Worm (Caenorhabditis elegans) whole organism, L4 larva: ENCODE data around the gene mtm-5.

ENCODE experiments used
- D1046.2 ChIP-seq: fragments of 200-800 bp; sonication (Bioruptor generic); IDR thresholded peaks from 2 replicates; pipeline ENCODE4 v1.3.6; 2022; ENCODE audit warnings: missing genetic modification characterization, missing compliant biosample characterization
- F49E8.2 ChIP-seq: sonication (generic microtip); optimal IDR thresholded peaks from 2 replicates; lab custom pipeline; 2016; ENCODE audit warnings: missing compliant biosample characterization, mild to moderate bottlenecking, missing genetic modification characterization, borderline replicate concordance
- Y105C5A.15 ChIP-seq: fragments of 200-800 bp; sonication (Bioruptor generic); IDR thresholded peaks from 2 replicates; pipeline ENCODE4 v1.3.6; 2022; ENCODE audit warnings: missing genetic modification characterization, missing compliant biosample characterization
- Y48G9A.11 ChIP-seq: fragments of 200-800 bp; sonication (Bioruptor generic); IDR thresholded peaks from 2 replicates; pipeline ENCODE4 v1.3.6; 2022; ENCODE audit warnings: missing genetic modification reagents, missing genetic modification characterization, missing compliant biosample characterization
- Y75B8A.6 ChIP-seq: fragments of 200-800 bp; sonication (Bioruptor generic); IDR thresholded peaks from 2 replicates; pipeline ENCODE4 v1.3.6; 2022; ENCODE audit warnings: missing genetic modification reagents, missing genetic modification characterization, missing compliant biosample characterization
- aha-1 ChIP-seq: fragments of 150-350 bp; peaks from one replicate; lab custom pipeline; 2014; ENCODE audit warnings: missing biosample characterization, missing genetic modification characterization
- ama-1 ChIP-seq: fragments of 150-350 bp; optimal IDR thresholded peaks from 2 replicates; lab custom pipeline; 2014; ENCODE audit warnings: inconsistent platforms, mixed read lengths
- arid-1 ChIP-seq: fragments of 200-800 bp; sonication (Bioruptor generic); conservative IDR thresholded peaks from 2 replicates; pipeline ENCODE4 v1.3.6; 2022; ENCODE audit warnings: missing genetic modification reagents, missing genetic modification characterization, missing compliant biosample characterization
- ceh-20 ChIP-seq: fragments of 200-800 bp; sonication (Bioruptor generic); IDR thresholded peaks from 2 replicates; pipeline ENCODE4 v1.3.6; 2022; ENCODE audit warnings: missing genetic modification reagents, missing genetic modification characterization, missing compliant biosample characterization
- ceh-28 ChIP-seq: fragments of 150-350 bp; optimal IDR thresholded peaks from 2 replicates; lab custom pipeline; 2014; ENCODE audit warnings: missing biosample characterization, missing genetic modification reagents, missing genetic modification characterization
- ceh-44 ChIP-seq: fragments of 200-800 bp; sonication (Bioruptor generic); IDR thresholded peaks from 2 replicates; pipeline ENCODE4 v1.3.6; 2022; ENCODE audit warnings: missing genetic modification reagents, missing genetic modification characterization, missing compliant biosample characterization
- ceh-62 ChIP-seq: sonication (generic microtip); optimal IDR thresholded peaks from 2 replicates; lab custom pipeline; 2017; ENCODE audit warnings: missing biosample characterization, missing genetic modification characterization
- daf-16 ChIP-seq, 3 experiments: sonication (generic microtip); optimal IDR thresholded peaks; 2 replicates each; lab custom pipeline; 2016 to 2017; ENCODE audit warnings: missing genetic modification characterization in 3 of 3, missing genetic modification reagents in 3 of 3, mild to moderate bottlenecking in 2 of 3, missing compliant biosample characterization in 2 of 3, missing biosample characterization in 1 of 3, moderate library complexity in 1 of 3
- daf-19 ChIP-seq: fragments of 200-800 bp; sonication (Bioruptor generic); conservative IDR thresholded peaks from 2 replicates; pipeline ENCODE4 v1.3.6; 2022; ENCODE audit warnings: missing genetic modification characterization, missing compliant biosample characterization
- dmd-6 ChIP-seq: fragments of 200-800 bp; sonication (Bioruptor generic); IDR thresholded peaks from 2 replicates; pipeline ENCODE4 v1.3.6; 2022; ENCODE audit warnings: missing genetic modification reagents, missing genetic modification characterization, missing compliant biosample characterization
- egl-27 ChIP-seq: sonication (generic microtip); optimal IDR thresholded peaks from 3 replicates; lab custom pipeline; 2017; ENCODE audit warnings: missing biosample characterization, missing genetic modification reagents, missing genetic modification characterization
- egl-43 ChIP-seq: fragments of 200-800 bp; sonication (Bioruptor generic); IDR thresholded peaks from 2 replicates; pipeline ENCODE4 v1.3.6; 2022; ENCODE audit warnings: missing genetic modification reagents, missing genetic modification characterization, missing compliant biosample characterization
- hlh-11 ChIP-seq: fragments of 200-800 bp; sonication (Bioruptor generic); optimal IDR thresholded peaks from 2 replicates; lab custom pipeline; 2018; ENCODE audit warnings: mild to moderate bottlenecking, missing genetic modification characterization, missing compliant biosample characterization
- hlh-30 ChIP-seq: sonication (generic microtip); optimal IDR thresholded peaks from 2 replicates; lab custom pipeline; 2017; ENCODE audit warnings: antibody characterized with exemption, mild to moderate bottlenecking, missing genetic modification characterization, missing compliant biosample characterization; ENCODE audit not compliant: insufficient read depth
- lim-7 ChIP-seq: fragments of 200-800 bp; sonication (Bioruptor generic); IDR thresholded peaks from 2 replicates; pipeline ENCODE4 v1.3.6; 2022; ENCODE audit warnings: missing genetic modification characterization, missing compliant biosample characterization
- lin-13 ChIP-seq: fragments of 150-350 bp; optimal IDR thresholded peaks from 2 replicates; lab custom pipeline; 2014; ENCODE audit warnings: missing biosample characterization, missing genetic modification reagents, missing genetic modification characterization
- lin-15B ChIP-seq: fragments of 150-350 bp; sonication (generic microtip); optimal IDR thresholded peaks from 3 replicates; lab custom pipeline; 2014; ENCODE audit warnings: missing biosample characterization, missing genetic modification characterization
- lin-29 ChIP-seq: fragments of 200-800 bp; sonication (Bioruptor generic); IDR thresholded peaks from 2 replicates; pipeline ENCODE4 v1.3.6; 2022; ENCODE audit warnings: missing genetic modification reagents, missing genetic modification characterization, missing compliant biosample characterization
- lin-39 ChIP-seq: fragments of 150-350 bp; optimal IDR thresholded peaks from 2 replicates; lab custom pipeline; 2014; ENCODE audit warnings: missing biosample characterization, missing genetic modification reagents, missing genetic modification characterization
- lir-3 ChIP-seq: sonication (generic microtip); optimal IDR thresholded peaks from 2 replicates; lab custom pipeline; 2016; ENCODE audit warnings: mild to moderate bottlenecking, missing genetic modification characterization, missing compliant biosample characterization
- lsy-2 ChIP-seq, 2 experiments: fragments of 150-350 bp in 1 of 2; sonication (generic microtip) in 1 of 2; optimal IDR thresholded peaks; 2 replicates each; lab custom pipeline; 2014 to 2017; ENCODE audit warnings: missing biosample characterization in 2 of 2, missing genetic modification characterization in 2 of 2
- mdl-1 ChIP-seq, 2 experiments: fragments of 150-350 bp in 1 of 2; sonication (generic microtip) in 1 of 2; optimal IDR thresholded peaks; 2 replicates each; lab custom pipeline; 2014 to 2017; ENCODE audit warnings: missing biosample characterization in 2 of 2, missing genetic modification characterization in 2 of 2
- mep-1 ChIP-seq: fragments of 150-350 bp; sonication (generic microtip); optimal IDR thresholded peaks from 3 replicates; lab custom pipeline; 2014; ENCODE audit warnings: missing biosample characterization, missing genetic modification characterization
- mxl-3 ChIP-seq: fragments of 200-800 bp; sonication (Bioruptor generic); optimal IDR thresholded peaks from 2 replicates; lab custom pipeline; 2018; ENCODE audit warnings: mild to moderate bottlenecking, missing genetic modification characterization, missing compliant biosample characterization
- nhr-10 ChIP-seq: fragments of 150-350 bp; optimal IDR thresholded peaks from 2 replicates; lab custom pipeline; 2014; ENCODE audit warnings: missing biosample characterization, missing genetic modification characterization
- nhr-102 ChIP-seq: sonication (generic microtip); optimal IDR thresholded peaks from 2 replicates; lab custom pipeline; 2016; ENCODE audit warnings: mild to moderate bottlenecking, missing genetic modification characterization, moderate library complexity, missing compliant biosample characterization
- nhr-11 ChIP-seq: fragments of 150-350 bp; optimal IDR thresholded peaks from 2 replicates; lab custom pipeline; 2014; ENCODE audit warnings: missing biosample characterization, missing genetic modification characterization
- nhr-28 ChIP-seq: fragments of 150-350 bp; optimal IDR thresholded peaks from 2 replicates; lab custom pipeline; 2014; ENCODE audit warnings: missing biosample characterization, missing genetic modification characterization
- nhr-48 ChIP-seq: sonication (generic microtip); optimal IDR thresholded peaks from 2 replicates; lab custom pipeline; 2016; ENCODE audit warnings: mild to moderate bottlenecking, missing genetic modification characterization, missing compliant biosample characterization
- nhr-6 ChIP-seq: fragments of 150-350 bp; optimal IDR thresholded peaks from 2 replicates; lab custom pipeline; 2014; ENCODE audit warnings: missing biosample characterization, missing genetic modification characterization
- nhr-76 ChIP-seq: fragments of 150-350 bp; optimal IDR thresholded peaks from 2 replicates; lab custom pipeline; 2014; ENCODE audit warnings: missing biosample characterization, missing genetic modification characterization
- nhr-77 ChIP-seq: fragments of 150-350 bp; optimal IDR thresholded peaks from 2 replicates; lab custom pipeline; 2014; ENCODE audit warnings: missing biosample characterization, missing genetic modification characterization
- php-3 ChIP-seq: fragments of 200-800 bp; sonication (Bioruptor generic); IDR thresholded peaks from 2 replicates; pipeline ENCODE4 v1.3.6; 2022; ENCODE audit warnings: missing genetic modification reagents, missing genetic modification characterization, missing compliant biosample characterization
- pqm-1 ChIP-seq: sonication (generic microtip); optimal IDR thresholded peaks from 2 replicates; lab custom pipeline; 2017; ENCODE audit warnings: missing biosample characterization, missing genetic modification characterization
- rbr-2 ChIP-seq: sonication (generic microtip); optimal IDR thresholded peaks from 2 replicates; lab custom pipeline; 2016; ENCODE audit warnings: missing genotype, missing genetic modification characterization, missing compliant biosample characterization
- sdz-12 ChIP-seq: fragments of 200-800 bp; sonication (Bioruptor generic); optimal IDR thresholded peaks from 2 replicates; lab custom pipeline; 2018; ENCODE audit warnings: mild to moderate bottlenecking, missing genetic modification characterization, missing compliant biosample characterization
- set-16 ChIP-seq: fragments of 200-800 bp; sonication (Bioruptor generic); IDR thresholded peaks from 2 replicates; pipeline ENCODE4 v1.3.6; 2022; ENCODE audit warnings: missing genetic modification reagents, missing genetic modification characterization, missing compliant biosample characterization
- skn-1 ChIP-seq: fragments of 150-350 bp; optimal IDR thresholded peaks from 2 replicates; lab custom pipeline; 2014; ENCODE audit warnings: missing biosample characterization, missing genetic modification characterization
- snpc-4 ChIP-seq: fragments of 150-350 bp; optimal IDR thresholded peaks from 2 replicates; lab custom pipeline; 2014; ENCODE audit warnings: missing biosample characterization, missing genetic modification characterization
- tag-97 ChIP-seq: fragments of 200-800 bp; sonication (Bioruptor generic); IDR thresholded peaks from 2 replicates; pipeline ENCODE4 v1.3.6; 2022; ENCODE audit warnings: missing genetic modification characterization, missing compliant biosample characterization
- unc-62 ChIP-seq, 3 experiments: fragments of 150-350 bp in 1 of 3; sonication (generic microtip); optimal IDR thresholded peaks in 2 of 3; peaks in 1 of 3; 1 replicate in 1 of 3; 2 replicates in 2 of 3; lab custom pipeline; 2014 to 2017; ENCODE audit warnings: missing biosample characterization in 3 of 3, missing genetic modification characterization in 3 of 3, missing genetic modification reagents in 3 of 3, missing genotype in 1 of 3
- vab-7 ChIP-seq: fragments of 200-800 bp; sonication (Bioruptor generic); IDR thresholded peaks from 2 replicates; pipeline ENCODE4 v1.3.6; 2022; ENCODE audit warnings: missing genetic modification reagents, missing genetic modification characterization, missing compliant biosample characterization
- zip-2 ChIP-seq: fragments of 150-350 bp; optimal IDR thresholded peaks from 2 replicates; lab custom pipeline; 2014; ENCODE audit warnings: missing biosample characterization, missing genetic modification characterization
- ztf-11 ChIP-seq: fragments of 150-350 bp; optimal IDR thresholded peaks from 2 replicates; lab custom pipeline; 2014; ENCODE audit warnings: missing biosample characterization, missing genetic modification characterization
- ztf-7 ChIP-seq: fragments of 150-350 bp; optimal IDR thresholded peaks from 2 replicates; lab custom pipeline; 2014; ENCODE audit warnings: missing biosample characterization, missing genetic modification characterization

The mtm-5 gene

ce11 chrX:5207819-5208218 lies 35.4 kb downstream of the mtm-5 start:
- TF ChIP-seq nhr-77 (tag; lab: Kevin White, UChicago) = peak; percentile 11
- TF ChIP-seq D1046.2 (GFP tag; lab: Robert Waterston, UW) = no peak
- peak; percentile 13; the same call in 1 of the 2 replicates for TF ChIP-seq dmd-6 (GFP tag; lab: Robert Waterston, UW)
- TF ChIP-seq pqm-1 (tag; lab: Kevin White, UChicago) = peak; percentile 27
- no peak for TF ChIP-seq ceh-62 (tag; lab: Kevin White, UChicago)
- TF ChIP-seq lin-13 = no peak
- peak; percentile 47 for TF ChIP-seq nhr-28
- peak in 1 of 2 experiments; percentile 40 for TF ChIP-seq daf-16 (GFP tag; optimal IDR thresholded peaks at IDR 0.05; lab: Kevin White, UChicago)
- TF ChIP-seq daf-16 (tag; optimal IDR thresholded peaks at IDR 0.05; lab: Kevin White, UChicago) = peak; percentile 78
- no peak for TF ChIP-seq hlh-11 (tag; lab: Kevin White, UChicago)
- TF ChIP-seq nhr-6 (tag; lab: Kevin White, UChicago) = no peak
- peak; percentile 74 for TF ChIP-seq aha-1 (tag; lab: Kevin White, UChicago)
- no peak for TF ChIP-seq lin-29
- no peak for TF ChIP-seq vab-7

- TF ChIP-seq lim-7 (GFP tag; lab: Robert Waterston, UW) (no peak), ceh-62 (tag; lab: Kevin White, UChicago) (no peak), Y48G9A.11 (GFP tag; lab: Robert Waterston, UW) (no peak), nhr-102 (tag; lab: Kevin White, UChicago) (no peak), lin-15B (tag; lab: Kevin White, UChicago) (no peak), nhr-10 (tag; lab: Kevin White, UChicago) (no peak), nhr-48 (no peak), D1046.2 (GFP tag; lab: Robert Waterston, UW) (no peak), nhr-11 (tag; lab: Kevin White, UChicago) (no peak), sdz-12 (GFP tag; lab: Kevin White, UChicago) (no peak), php-3 (GFP tag; lab: Robert Waterston, UW) (no peak), Y105C5A.15 (GFP tag; lab: Robert Waterston, UW) (no peak), lin-13 (no peak), mxl-3 (no peak), ceh-44 (GFP tag; lab: Robert Waterston, UW) (no peak), ceh-28 (no peak), skn-1 (tag; lab: Kevin White, UChicago) (no peak), ztf-7 (tag; lab: Kevin White, UChicago) (no peak), lir-3 (tag; lab: Kevin White, UChicago) (no peak), mep-1 (tag; lab: Kevin White, UChicago) (no peak), arid-1 (GFP tag; lab: Robert Waterston, UW) (no peak), rbr-2 (tag; lab: Kevin White, UChicago) (no peak), ztf-11 (tag; lab: Kevin White, UChicago) (no peak), zip-2 (no peak), lin-39 (tag; lab: Kevin White, UChicago) (no peak), unc-62 (GFP tag; optimal IDR thresholded peaks at IDR 0.05 in 1 of 2; lab: Kevin White, UChicago) (no peak), unc-62 (tag; optimal IDR thresholded peaks at IDR 0.05; lab: Kevin White, UChicago) (no peak), ama-1 (no peak), ceh-20 (GFP tag; lab: Robert Waterston, UW) (no peak), egl-43 (no peak), tag-97 (GFP tag; lab: Robert Waterston, UW) (no peak), lsy-2 (tag; optimal IDR thresholded peaks at IDR 0.05; lab: Kevin White, UChicago) (no peak), mdl-1 (tag; optimal IDR thresholded peaks at IDR 0.05; lab: Kevin White, UChicago) (no peak), lin-29 (no peak), nhr-77 (tag; lab: Kevin White, UChicago) (no peak), hlh-30 (tag; lab: Kevin White, UChicago) (no peak), snpc-4 (tag; lab: Kevin White, UChicago) (no peak), F49E8.2 (tag; lab: Kevin White, UChicago) (no peak), egl-27 (tag; lab: Kevin White, UChicago) (no peak), set-16 (GFP tag; lab: Robert Waterston, UW) (0 out of 2 replicates have a peak, but pooled peaks have one; percentile 15), nhr-76 (tag; lab: Kevin White, UChicago) (no peak), daf-19 (GFP tag; lab: Robert Waterston, UW) (no peak), Y75B8A.6 (GFP tag; lab: Robert Waterston, UW) (no peak), hlh-11 (tag; lab: Kevin White, UChicago) (peak; percentile 21)
Observed at ce11 chrX:5205561-5205960, 37.6 kb downstream of the mtm-5 start, which contains the start of gene H28G03.2. H28G03.2 (plus strand) TSS chrX:5205760.
